Worm (Caenorhabditis elegans) whole organism, L3 larva: ENCODE results near the gene F41F3.3.

Experiments used
- aly-2 ChIP-seq: fragments of 150-350 bp; optimal IDR thresholded peaks from 2 replicates; lab custom pipeline; 2014; ENCODE audit warnings: missing biosample characterization, missing genetic modification characterization
- ama-1 ChIP-seq: fragments of 150-350 bp; optimal IDR thresholded peaks from 2 replicates; lab custom pipeline; 2018
- elt-2 ChIP-seq: sonication (generic microtip); optimal IDR thresholded peaks from 2 replicates; lab custom pipeline; 2016; ENCODE audit warnings: missing genetic modification reagents, mild to moderate bottlenecking, missing genetic modification characterization, missing compliant biosample characterization
- elt-3 ChIP-seq, 3 experiments: fragments of 150-350 bp in 1 of 3; sonication (generic microtip) in 2 of 3; optimal IDR thresholded peaks; 2 replicates in 2 of 3; 4 replicates in 1 of 3; lab custom pipeline; 2014 to 2017; ENCODE audit warnings: missing biosample characterization in 3 of 3, missing genetic modification characterization in 3 of 3
- lin-39 ChIP-seq: fragments of 150-350 bp; optimal IDR thresholded peaks from 2 replicates; lab custom pipeline; 2018; ENCODE audit warnings: missing biosample characterization, missing genetic modification reagents, missing genetic modification characterization
- nhr-12 ChIP-seq: fragments of 150-350 bp; optimal IDR thresholded peaks from 2 replicates; lab custom pipeline; 2014; ENCODE audit warnings: missing biosample characterization, missing genetic modification characterization
- nhr-28 ChIP-seq: fragments of 150-350 bp; optimal IDR thresholded peaks from 2 replicates; lab custom pipeline; 2014; ENCODE audit warnings: missing biosample characterization, missing genetic modification characterization
- skn-1 ChIP-seq: fragments of 150-350 bp; optimal IDR thresholded peaks from 2 replicates; lab custom pipeline; 2014; ENCODE audit warnings: missing biosample characterization, missing genetic modification characterization
- tbx-2 ChIP-seq: sonication (generic microtip); optimal IDR thresholded peaks from 2 replicates; lab custom pipeline; 2016; ENCODE audit warnings: mild to moderate bottlenecking, missing genetic modification characterization, missing compliant biosample characterization
- ztf-4 ChIP-seq: fragments of 150-350 bp; optimal IDR thresholded peaks from 2 replicates; lab custom pipeline; 2014; ENCODE audit warnings: missing biosample characterization, missing genetic modification characterization

DNA sequence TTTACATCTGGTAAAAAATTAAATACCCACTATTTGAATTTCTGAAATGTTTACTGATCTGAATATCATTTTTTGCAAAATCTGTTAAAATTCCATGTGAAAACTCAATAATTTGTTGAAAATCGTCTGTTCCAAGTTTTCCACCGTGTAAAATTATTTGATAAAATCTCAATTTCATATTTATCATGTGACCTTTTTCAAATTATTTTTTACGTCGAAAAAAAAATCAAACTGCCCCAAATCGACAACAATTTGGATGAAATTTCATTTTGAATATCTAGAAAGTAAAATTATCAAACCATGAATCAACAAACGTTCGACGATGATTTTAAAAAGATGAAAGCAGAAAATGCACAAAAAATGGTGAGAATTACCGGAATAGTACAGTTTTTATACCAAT is 7.1 kb upstream of the F41F3.3 start, which contains the start of gene F41F3.9:
- TF ChIP-seq lin-39 (no peak), tbx-2 (tag; lab: Kevin White, UChicago) (no peak), elt-3 (tag; optimal IDR thresholded peaks at IDR 0.05; lab: Kevin White, UChicago) (no peak), ama-1 (lab: Kevin White, UChicago) (no peak), aly-2 (tag; lab: Kevin White, UChicago) (no peak), nhr-28 (tag; lab: Kevin White, UChicago) (no peak), ztf-4 (tag; lab: Kevin White, UChicago) (no peak), skn-1 (no peak), elt-2 (tag; lab: Kevin White, UChicago) (no peak), nhr-12 (no peak)
